Worm (Caenorhabditis elegans) whole organism, L4 larva: Measurements from ENCODE around the gene elp-1.
"Not testable (repeated sequence)": the region's sequence is repeated elsewhere in the genome, so short reads cannot be mapped to it uniquely, and the experiment has no call there.

Source experiments
- ama-1 ChIP-seq: fragments of 150-350 bp; optimal IDR thresholded peaks from 2 replicates; lab custom pipeline; 2014; ENCODE audit warnings: inconsistent platforms, mixed read lengths
- dpl-1 ChIP-seq: fragments of 150-350 bp; optimal IDR thresholded peaks from 2 replicates; lab custom pipeline; 2014; ENCODE audit warnings: missing biosample characterization, missing genetic modification reagents, missing genetic modification characterization
- egl-27 ChIP-seq: sonication (generic microtip); optimal IDR thresholded peaks from 3 replicates; lab custom pipeline; 2017; ENCODE audit warnings: missing biosample characterization, missing genetic modification reagents, missing genetic modification characterization
- gei-8 ChIP-seq: fragments of 200-800 bp; sonication (Bioruptor generic); optimal IDR thresholded peaks from 2 replicates; lab custom pipeline; 2018; ENCODE audit warnings: mild to moderate bottlenecking, missing genetic modification characterization, missing compliant biosample characterization
- lin-15B ChIP-seq: fragments of 150-350 bp; sonication (generic microtip); optimal IDR thresholded peaks from 3 replicates; lab custom pipeline; 2014; ENCODE audit warnings: missing biosample characterization, missing genetic modification characterization
- nhr-11 ChIP-seq: fragments of 150-350 bp; optimal IDR thresholded peaks from 2 replicates; lab custom pipeline; 2014; ENCODE audit warnings: missing biosample characterization, missing genetic modification characterization
- nhr-76 ChIP-seq: fragments of 150-350 bp; optimal IDR thresholded peaks from 2 replicates; lab custom pipeline; 2014; ENCODE audit warnings: missing biosample characterization, missing genetic modification characterization
- nhr-77 ChIP-seq: fragments of 150-350 bp; optimal IDR thresholded peaks from 2 replicates; lab custom pipeline; 2014; ENCODE audit warnings: missing biosample characterization, missing genetic modification characterization
- pha-4 ChIP-seq, 2 experiments: fragments of 150-350 bp in 1 of 2; fragments of 200-800 bp in 1 of 2; sonication (Bioruptor generic) in 1 of 2; IDR thresholded peaks in 1 of 2; optimal IDR thresholded peaks in 1 of 2; 2 replicates each; pipeline versions ENCODE4 v1.3.6 to Lab custom; 2014 to 2022; ENCODE audit warnings: missing genetic modification characterization in 2 of 2, missing genetic modification reagents in 2 of 2, missing biosample characterization in 1 of 2, missing compliant biosample characterization in 1 of 2
- set-16 ChIP-seq: fragments of 200-800 bp; sonication (Bioruptor generic); IDR thresholded peaks from 2 replicates; pipeline ENCODE4 v1.3.6; 2022; ENCODE audit warnings: missing genetic modification reagents, missing genetic modification characterization, missing compliant biosample characterization
- skn-1 ChIP-seq: fragments of 150-350 bp; optimal IDR thresholded peaks from 2 replicates; lab custom pipeline; 2014; ENCODE audit warnings: missing biosample characterization, missing genetic modification characterization
- zfp-2 ChIP-seq: sonication (generic microtip); optimal IDR thresholded peaks from 2 replicates; lab custom pipeline; 2016; ENCODE audit warnings: mild to moderate bottlenecking, missing genetic modification characterization, missing compliant biosample characterization

DNA sequence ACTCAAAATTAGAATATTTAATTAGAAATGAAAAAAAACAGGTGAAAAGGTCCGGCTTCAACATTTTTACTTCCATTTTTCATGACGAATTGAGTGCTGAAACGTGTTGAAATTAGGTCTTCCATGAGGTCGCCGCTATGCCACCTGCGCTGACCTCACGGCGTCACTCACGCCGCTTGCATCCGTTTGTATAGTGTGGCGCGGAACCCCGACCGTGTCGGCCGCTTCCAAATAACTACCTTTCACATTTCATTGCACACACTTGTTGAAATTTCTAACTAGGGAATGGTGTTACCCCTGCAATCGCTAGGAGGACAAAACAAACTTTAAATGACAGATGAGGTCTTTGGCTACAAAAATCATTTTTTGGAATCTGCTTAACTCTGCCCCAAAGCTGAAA is 33.5 kb upstream of the elp-1 start:
- not testable (repeated sequence) for TF ChIP-seq dpl-1 (GFP tag; lab: Kevin White, UChicago); pha-4 (GFP tag; IDR thresholded peaks at IDR 0.05; lab: Robert Waterston, UW); pha-4 (tag; optimal IDR thresholded peaks at IDR 0.05; lab: Kevin White, UChicago); lin-15B (tag; lab: Kevin White, UChicago); nhr-11 (tag; lab: Kevin White, UChicago); nhr-77 (tag; lab: Kevin White, UChicago); nhr-76 (tag; lab: Kevin White, UChicago); set-16 (GFP tag; lab: Robert Waterston, UW); ama-1 (lab: Kevin White, UChicago); skn-1 (tag; lab: Kevin White, UChicago); gei-8 (GFP tag; lab: Kevin White, UChicago); egl-27 (tag; lab: Kevin White, UChicago); zfp-2 (tag; lab: Kevin White, UChicago)
